Fruit fly (Drosophila melanogaster) whole organism, wandering third instar larva: ENCODE results near the gene plh.

Experiments used
- Abd-B ChIP-seq: fragments of >200 bp; optimal IDR thresholded peaks from 2 replicates; lab custom pipeline; 2017; ENCODE audit warnings: missing biosample characterization, missing genetic modification characterization
- CG32264 ChIP-seq: fragments of 200-800 bp; sonication (Bioruptor generic); optimal IDR thresholded peaks from 2 replicates; lab custom pipeline; 2016; ENCODE audit warnings: missing biosample characterization, missing genetic modification characterization
- CG9705 ChIP-seq: fragments of 200-800 bp; sonication (Bioruptor generic); optimal IDR thresholded peaks from 2 replicates; lab custom pipeline; 2018; ENCODE audit warnings: missing biosample characterization, mild to moderate bottlenecking, missing genetic modification characterization
- CrebA ChIP-seq: fragments of 200-800 bp; sonication (Bioruptor generic); optimal IDR thresholded peaks from 2 replicates; lab custom pipeline; 2016; ENCODE audit warnings: missing biosample characterization, mild to moderate bottlenecking, missing genetic modification characterization, borderline replicate concordance
- Dfd ChIP-seq: fragments of >200 bp; optimal IDR thresholded peaks from 2 replicates; lab custom pipeline; 2017; ENCODE audit warnings: missing biosample characterization, missing genetic modification characterization
- Dif ChIP-seq: fragments of 200-275, 200-300 bp; sonication (Bioruptor generic); optimal IDR thresholded peaks from 2 replicates; lab custom pipeline; 2018; ENCODE audit warnings: missing biosample characterization, missing genetic modification characterization; ENCODE audit not compliant: partially characterized antibody
- GATAd ChIP-seq: sonication (Bioruptor generic); optimal IDR thresholded peaks from 2 replicates; lab custom pipeline; 2016; ENCODE audit warnings: missing biosample characterization, missing genetic modification characterization
- HLH106 ChIP-seq: fragments of 200-800 bp; optimal IDR thresholded peaks from 3 replicates; lab custom pipeline; 2019; ENCODE audit warnings: missing biosample characterization, mild to moderate bottlenecking, missing genetic modification characterization, moderate library complexity
- Hnf4 ChIP-seq: fragments of 200-800 bp; sonication (Bioruptor generic); optimal IDR thresholded peaks from 2 replicates; lab custom pipeline; 2016; ENCODE audit warnings: missing biosample characterization, mild to moderate bottlenecking, missing genetic modification characterization
- Hr78 ChIP-seq: fragments of >200 bp; optimal IDR thresholded peaks from 2 replicates; lab custom pipeline; 2017; ENCODE audit warnings: missing biosample characterization, missing genetic modification characterization
- Hr83 ChIP-seq: fragments of 200-300 bp; sonication (Bioruptor generic); optimal IDR thresholded peaks from 2 replicates; lab custom pipeline; 2016; ENCODE audit warnings: missing biosample characterization, mild to moderate bottlenecking, missing genetic modification characterization, moderate library complexity; ENCODE audit not compliant: poor library complexity, severe bottlenecking
- Jra ChIP-seq: sonication (Bioruptor generic); optimal IDR thresholded peaks from 2 replicates; lab custom pipeline; 2016; ENCODE audit warnings: missing biosample characterization, missing genetic modification characterization
- Mio ChIP-seq: sonication (Bioruptor generic); optimal IDR thresholded peaks from 2 replicates; lab custom pipeline; 2016; ENCODE audit warnings: missing biosample characterization, missing genetic modification characterization
- Myc ChIP-seq: fragments of >200 bp; optimal IDR thresholded peaks from 2 replicates; lab custom pipeline; 2017
- N ChIP-seq: fragments of >200 bp; optimal IDR thresholded peaks from 2 replicates; lab custom pipeline; 2018; ENCODE audit warnings: missing biosample characterization, missing external identifiers, missing genetic modification characterization
- OdsH ChIP-seq: fragments of 200-800 bp; sonication (Bioruptor generic); optimal IDR thresholded peaks from 2 replicates; lab custom pipeline; 2016; ENCODE audit warnings: missing biosample characterization, mild to moderate bottlenecking, missing genetic modification characterization
- Rel ChIP-seq, 2 experiments: fragments of 200-800 bp; sonication (Bioruptor generic) in 1 of 2; optimal IDR thresholded peaks; 2 replicates in 1 of 2; 3 replicates in 1 of 2; lab custom pipeline; 2016 to 2019; ENCODE audit warnings: mild to moderate bottlenecking in 2 of 2, missing biosample characterization in 2 of 2, missing genetic modification characterization in 2 of 2, moderate library complexity in 1 of 2
- Sp1 ChIP-seq: fragments of 200-800 bp; sonication (Bioruptor generic); optimal IDR thresholded peaks from 3 replicates; lab custom pipeline; 2019; ENCODE audit warnings: missing biosample characterization, mild to moderate bottlenecking, missing genetic modification characterization, moderate library complexity
- Vsx2 ChIP-seq: fragments of 200-300, 225-300 bp; sonication (Bioruptor generic); optimal IDR thresholded peaks from 2 replicates; lab custom pipeline; 2018; ENCODE audit warnings: missing biosample characterization, missing genetic modification characterization; ENCODE audit not compliant: partially characterized antibody
- br ChIP-seq: fragments of 200-800 bp; sonication (Bioruptor generic); optimal IDR thresholded peaks from 2 replicates; lab custom pipeline; 2016; ENCODE audit warnings: missing biosample characterization, missing genetic modification characterization
- brk ChIP-seq: fragments of 200-800 bp; sonication (Bioruptor generic); optimal IDR thresholded peaks from 2 replicates; lab custom pipeline; 2016; ENCODE audit warnings: missing biosample characterization, mild to moderate bottlenecking, missing genetic modification characterization
- dl ChIP-seq, 2 experiments: fragments of 175-275, 200-275 bp in 1 of 2; fragments of 200-275 bp in 1 of 2; sonication (Bioruptor generic); optimal IDR thresholded peaks; lab custom pipeline; 2018; ENCODE audit warnings: mild to moderate bottlenecking in 2 of 2, missing biosample characterization in 2 of 2, missing genetic modification characterization in 2 of 2, moderate library complexity in 2 of 2; ENCODE audit not compliant: partially characterized antibody in 2 of 2, insufficient read depth in 1 of 2
- dmrt93B ChIP-seq: fragments of 200-800 bp; sonication (Bioruptor generic); optimal IDR thresholded peaks from 2 replicates; lab custom pipeline; 2018; ENCODE audit warnings: missing biosample characterization, mild to moderate bottlenecking, missing genetic modification characterization
- dsf ChIP-seq: sonication (Bioruptor generic); optimal IDR thresholded peaks from 2 replicates; lab custom pipeline; 2016; ENCODE audit warnings: missing biosample characterization, missing genetic modification characterization, borderline replicate concordance
- ey ChIP-seq: fragments of 200-800 bp; sonication (Bioruptor generic); optimal IDR thresholded peaks from 2 replicates; lab custom pipeline; 2016; ENCODE audit warnings: missing biosample characterization, missing genetic modification characterization
- foxo ChIP-seq, 2 experiments: fragments of 200-800 bp; sonication (Bioruptor generic); optimal IDR thresholded peaks; 2 replicates in 1 of 2; 3 replicates in 1 of 2; lab custom pipeline; 2016 to 2017; ENCODE audit warnings: missing biosample characterization in 2 of 2, missing genetic modification characterization in 2 of 2
- fru ChIP-seq: fragments of 200-800 bp; sonication (Bioruptor generic); optimal IDR thresholded peaks from 3 replicates; lab custom pipeline; 2016; ENCODE audit warnings: missing biosample characterization, mild to moderate bottlenecking, missing genetic modification characterization
- h ChIP-seq: fragments of 200-800 bp; sonication (Bioruptor generic); optimal IDR thresholded peaks from 3 replicates; lab custom pipeline; 2016; ENCODE audit warnings: missing biosample characterization, mild to moderate bottlenecking, missing genetic modification characterization
- jim ChIP-seq: fragments of 175-275, 200-325 bp; sonication (Bioruptor generic); optimal IDR thresholded peaks from 2 replicates; lab custom pipeline; 2016; ENCODE audit warnings: missing biosample characterization, mild to moderate bottlenecking, missing genetic modification characterization
- lola ChIP-seq: fragments of >200 bp; optimal IDR thresholded peaks from 2 replicates; lab custom pipeline; 2017; ENCODE audit warnings: missing biosample characterization, missing genetic modification characterization
- pan ChIP-seq: fragments of >200 bp; optimal IDR thresholded peaks from 2 replicates; lab custom pipeline; 2017
- psq ChIP-seq: fragments of 200-800 bp; sonication (Bioruptor generic); optimal IDR thresholded peaks from 3 replicates; lab custom pipeline; 2017; ENCODE audit warnings: missing biosample characterization, mild to moderate bottlenecking, missing genetic modification characterization, moderate library complexity
- rgr ChIP-seq: fragments of 200-800 bp; sonication (Bioruptor generic); optimal IDR thresholded peaks from 3 replicates; lab custom pipeline; 2016; ENCODE audit warnings: missing biosample characterization, mild to moderate bottlenecking, missing genetic modification characterization
- sage ChIP-seq: fragments of 200-800 bp; sonication (Bioruptor generic); optimal IDR thresholded peaks from 2 replicates; lab custom pipeline; 2016; ENCODE audit warnings: missing biosample characterization, mild to moderate bottlenecking, missing genetic modification characterization
- sv ChIP-seq: fragments of 200-800 bp; sonication (Bioruptor generic); optimal IDR thresholded peaks from 3 replicates; lab custom pipeline; 2016; ENCODE audit warnings: missing biosample characterization, missing genetic modification characterization
- tai ChIP-seq: sonication (Bioruptor generic); optimal IDR thresholded peaks from 2 replicates; lab custom pipeline; 2016; ENCODE audit warnings: missing biosample characterization, missing genetic modification characterization
- usp ChIP-seq: fragments of >200 bp; optimal IDR thresholded peaks from 2 replicates; lab custom pipeline; 2017; ENCODE audit warnings: missing biosample characterization, missing genetic modification characterization
- woc ChIP-seq: sonication (Bioruptor generic); optimal IDR thresholded peaks from 2 replicates; lab custom pipeline; 2016; ENCODE audit warnings: missing biosample characterization, mild to moderate bottlenecking, missing genetic modification characterization

The plh gene

dm6 chr3R:4997399-4998203 is 13.2 kb downstream of the plh start:
- TF ChIP-seq woc (GFP tag; lab: Kevin White, UChicago), result peak; percentile 46
- TF ChIP-seq CrebA (GFP tag; lab: Kevin White, UChicago), result no peak
- TF ChIP-seq pan (lab: Kevin White, UChicago), result no peak
- TF ChIP-seq dl (GFP tag; optimal IDR thresholded peaks at IDR 0.05; lab: Kevin White, UChicago; ENCODE audit: insufficient read depth in 1 of 2, partially characterized antibody in 2 of 2), result no peak
- TF ChIP-seq CG9705 (GFP tag; lab: Kevin White, UChicago), result peak; percentile 20
- peak; percentile 82 for TF ChIP-seq OdsH (GFP tag; lab: Kevin White, UChicago)
- peak; percentile 73 for TF ChIP-seq Sp1 (GFP tag; lab: Kevin White, UChicago)
- TF ChIP-seq rgr, result peak; percentile 66
- peak; percentile 68 for TF ChIP-seq Hnf4 (GFP tag; lab: Kevin White, UChicago)
- TF ChIP-seq ey (GFP tag; lab: Kevin White, UChicago), result peak; percentile 75
- no peak for TF ChIP-seq Abd-B (GFP tag; lab: Kevin White, UChicago)
- peak; percentile 65 for TF ChIP-seq dmrt93B
- peak; percentile 26 for TF ChIP-seq CG32264 (GFP tag; lab: Kevin White, UChicago)
- TF ChIP-seq GATAd (GFP tag; lab: Kevin White, UChicago), result no peak
- peak; percentile 49 for TF ChIP-seq tai
- TF ChIP-seq Dif (GFP tag; lab: Kevin White, UChicago), result no peak
- TF ChIP-seq HLH106 (tag; lab: Kevin White, UChicago), result peak; percentile 83
- TF ChIP-seq N (GFP tag; lab: Kevin White, UChicago), result no peak
- TF ChIP-seq br, result peak; percentile 72
- no peak for TF ChIP-seq Rel (GFP tag; optimal IDR thresholded peaks at IDR 0.05; lab: Kevin White, UChicago)
- TF ChIP-seq Rel (tag; optimal IDR thresholded peaks at IDR 0.05; lab: Kevin White, UChicago), result peak; percentile 28
- TF ChIP-seq Hr83 (GFP tag; lab: Kevin White, UChicago), result no peak
- peak; percentile 75 for TF ChIP-seq sage
- no peak for TF ChIP-seq lola (GFP tag; lab: Kevin White, UChicago)
- no peak for TF ChIP-seq dsf
- TF ChIP-seq h, result peak; percentile 76
- no peak for TF ChIP-seq Hr78 (GFP tag; lab: Kevin White, UChicago)
- no peak for TF ChIP-seq jim (GFP tag; lab: Kevin White, UChicago)
- no peak for TF ChIP-seq Myc (lab: Kevin White, UChicago)
- peak; percentile 67 for TF ChIP-seq psq (GFP tag; lab: Kevin White, UChicago)
- TF ChIP-seq foxo (GFP tag; optimal IDR thresholded peaks at IDR 0.05; lab: Kevin White, UChicago), result peak in 1 of 2 experiments; percentile 84
- TF ChIP-seq Dfd (GFP tag; lab: Kevin White, UChicago), result no peak
- TF ChIP-seq sv, result no peak
- TF ChIP-seq fru (GFP tag; lab: Kevin White, UChicago), result peak; percentile 83
- TF ChIP-seq Vsx2 (GFP tag; lab: Kevin White, UChicago), result no peak
- no peak for TF ChIP-seq Jra
- no peak for TF ChIP-seq usp (GFP tag; lab: Kevin White, UChicago)
- no peak for TF ChIP-seq Mio (GFP tag; lab: Kevin White, UChicago)
- no peak for TF ChIP-seq brk (GFP tag; lab: Kevin White, UChicago)

- TF ChIP-seq jim (GFP tag; lab: Kevin White, UChicago) (no peak), Jra (no peak), rgr (no peak), ey (GFP tag; lab: Kevin White, UChicago) (no peak), sage (no peak), dmrt93B (no peak), HLH106 (tag; lab: Kevin White, UChicago) (no peak), psq (GFP tag; lab: Kevin White, UChicago) (no peak), h (peak; percentile 33), GATAd (GFP tag; lab: Kevin White, UChicago) (no peak), Rel (GFP tag; optimal IDR thresholded peaks at IDR 0.05; lab: Kevin White, UChicago) (no peak), Rel (tag; optimal IDR thresholded peaks at IDR 0.05; lab: Kevin White, UChicago) (peak; percentile 16), Hnf4 (GFP tag; lab: Kevin White, UChicago) (no peak), usp (GFP tag; lab: Kevin White, UChicago) (no peak), CrebA (GFP tag; lab: Kevin White, UChicago) (no peak), Dfd (GFP tag; lab: Kevin White, UChicago) (no peak), tai (peak; percentile 36), sv (no peak), OdsH (GFP tag; lab: Kevin White, UChicago) (no peak), woc (GFP tag; lab: Kevin White, UChicago) (no peak), br (peak; percentile 31), Mio (GFP tag; lab: Kevin White, UChicago) (no peak), Hr83 (GFP tag; lab: Kevin White, UChicago) (no peak), CG32264 (GFP tag; lab: Kevin White, UChicago) (no peak)
Observed at dm6 chr3R:4996529-4996975, 14.3 kb downstream of the plh start.
